Worm (Caenorhabditis elegans) whole organism, late embryonic: ENCODE data around the gene tsr-2.

Source experiments
- F13H6.1 ChIP-seq: sonication (generic microtip); optimal IDR thresholded peaks from 2 replicates; lab custom pipeline; 2016; ENCODE audit warnings: missing genetic modification characterization, missing compliant biosample characterization
- ceh-30 ChIP-seq: fragments of 150-350 bp; optimal IDR thresholded peaks from 2 replicates; lab custom pipeline; 2014; ENCODE audit warnings: missing biosample characterization, missing genetic modification characterization
- ceh-6 ChIP-seq: fragments of 200-800 bp; sonication (Bioruptor generic); optimal IDR thresholded peaks from 2 replicates; lab custom pipeline; 2018; ENCODE audit warnings: mild to moderate bottlenecking, missing genetic modification characterization, missing compliant biosample characterization
- hlh-13 ChIP-seq: fragments of 200-800 bp; sonication (Bioruptor generic); optimal IDR thresholded peaks from 2 replicates; lab custom pipeline; 2018; ENCODE audit warnings: mild to moderate bottlenecking, missing genetic modification characterization, missing compliant biosample characterization
- madf-2 ChIP-seq: sonication (generic microtip); optimal IDR thresholded peaks from 2 replicates; lab custom pipeline; 2017; ENCODE audit warnings: missing genetic modification characterization, missing compliant biosample characterization
- nhr-11 ChIP-seq: fragments of 150-350 bp; optimal IDR thresholded peaks from 2 replicates; lab custom pipeline; 2014; ENCODE audit warnings: missing biosample characterization, missing genetic modification characterization
- pha-2 ChIP-seq: sonication (generic microtip); optimal IDR thresholded peaks from 2 replicates; lab custom pipeline; 2017; ENCODE audit warnings: mild to moderate bottlenecking, missing genetic modification characterization, missing compliant biosample characterization
- pha-4 ChIP-seq: fragments of 150-350 bp; optimal IDR thresholded peaks from 2 replicates; lab custom pipeline; 2018; ENCODE audit warnings: missing biosample characterization, missing genetic modification reagents, missing genetic modification characterization
- pros-1 ChIP-seq: fragments of 150-350 bp; optimal IDR thresholded peaks from 2 replicates; lab custom pipeline; 2014; ENCODE audit warnings: missing biosample characterization, missing genetic modification reagents, missing genetic modification characterization
- sox-2 ChIP-seq: fragments of 200-800 bp; sonication (Bioruptor generic); IDR thresholded peaks from 2 replicates; pipeline ENCODE4 v1.3.6; 2022; ENCODE audit warnings: missing genetic modification reagents, missing genetic modification characterization, missing compliant biosample characterization
- zip-5 ChIP-seq: sonication (generic microtip); optimal IDR thresholded peaks from 2 replicates; lab custom pipeline; 2016; ENCODE audit warnings: missing genetic modification characterization, missing compliant biosample characterization
- ztf-16 ChIP-seq: sonication (generic microtip); optimal IDR thresholded peaks from 2 replicates; lab custom pipeline; 2017; ENCODE audit warnings: missing genetic modification characterization, missing compliant biosample characterization

- TF ChIP-seq F13H6.1 (no peak), ztf-16 (tag; lab: Kevin White, UChicago) (no peak), nhr-11 (tag; lab: Kevin White, UChicago) (no peak), zip-5 (tag; lab: Kevin White, UChicago) (no peak), pha-2 (tag; lab: Kevin White, UChicago) (no peak), ceh-30 (no peak), hlh-13 (GFP tag; lab: Kevin White, UChicago) (no peak), ceh-6 (GFP tag; lab: Kevin White, UChicago) (no peak), madf-2 (tag; lab: Kevin White, UChicago) (no peak), pros-1 (tag; lab: Kevin White, UChicago) (no peak), sox-2 (GFP tag; lab: Robert Waterston, UW) (no peak), pha-4 (tag; lab: Kevin White, UChicago) (no peak)
Measured at ce11 chrIV:16657488-16657982, 1.1 kb downstream of the tsr-2 start.
